Fruit fly (Drosophila melanogaster) whole organism, pupa: Measurements from ENCODE around the gene CG17121.

ENCODE experiments used
- CG10348 ChIP-seq: fragments of 200-800 bp; sonication (Bioruptor generic); IDR thresholded peaks from 2 replicates; pipeline ENCODE4 v1.3.6; 2022; ENCODE audit warnings: missing biosample characterization, missing genetic modification characterization
- CG12605 ChIP-seq: fragments of 200-800 bp; sonication (Bioruptor generic); IDR thresholded peaks from 2 replicates; pipeline ENCODE4 v1.3.6; 2022; ENCODE audit warnings: missing biosample characterization, missing genetic modification characterization
- CG13204 ChIP-seq: fragments of 200-800 bp; sonication (Bioruptor generic); optimal IDR thresholded peaks from 2 replicates; lab custom pipeline; 2018; ENCODE audit warnings: missing biosample characterization, mild to moderate bottlenecking, missing genetic modification characterization, moderate library complexity
- CG14655 ChIP-seq: fragments of 200-800 bp; sonication (Bioruptor generic); optimal IDR thresholded peaks from 3 replicates; lab custom pipeline; 2017; ENCODE audit warnings: mild to moderate bottlenecking, missing biosample characterization, missing genetic modification reagents, missing genetic modification characterization
- CG15710 ChIP-seq: fragments of 200-800 bp; sonication (Bioruptor generic); optimal IDR thresholded peaks from 2 replicates; lab custom pipeline; 2018; ENCODE audit warnings: missing biosample characterization, mild to moderate bottlenecking, missing genetic modification characterization, moderate library complexity
- CG17806 ChIP-seq: fragments of 200-800 bp; sonication (Bioruptor generic); optimal IDR thresholded peaks from 2 replicates; lab custom pipeline; 2018; ENCODE audit warnings: missing biosample characterization, mild to moderate bottlenecking, missing genetic modification characterization, moderate library complexity
- CG32121 ChIP-seq: fragments of 200-800 bp; sonication (Bioruptor generic); IDR thresholded peaks from 2 replicates; pipeline ENCODE4 v1.3.6; 2022; ENCODE audit warnings: missing biosample characterization, missing genetic modification characterization
- CG34367 ChIP-seq: fragments of 200-800 bp; sonication (Bioruptor generic); optimal IDR thresholded peaks from 2 replicates; lab custom pipeline; 2018; ENCODE audit warnings: missing biosample characterization, mild to moderate bottlenecking, missing genetic modification characterization
- CG4496 ChIP-seq: fragments of 200-800 bp; sonication (Bioruptor generic); IDR thresholded peaks from 3 replicates; pipeline ENCODE4 v1.3.6; 2022; ENCODE audit warnings: missing biosample characterization, missing genetic modification characterization
- CG8159 ChIP-seq: fragments of 200-800 bp; sonication (Bioruptor generic); optimal IDR thresholded peaks from 3 replicates; lab custom pipeline; 2018; ENCODE audit warnings: missing biosample characterization, mild to moderate bottlenecking, missing genetic modification characterization, moderate library complexity
- CG8301 ChIP-seq: fragments of 200-800 bp; sonication (Bioruptor generic); optimal IDR thresholded peaks from 2 replicates; lab custom pipeline; 2018; ENCODE audit warnings: missing biosample characterization, mild to moderate bottlenecking, missing genetic modification characterization
- CG9948 ChIP-seq: fragments of 200-800 bp; sonication (Bioruptor generic); optimal IDR thresholded peaks from 2 replicates; lab custom pipeline; 2018; ENCODE audit warnings: missing biosample characterization, mild to moderate bottlenecking, missing genetic modification characterization, moderate library complexity
- D1 ChIP-seq: fragments of 200-800 bp; sonication (Bioruptor generic); optimal IDR thresholded peaks from 2 replicates; lab custom pipeline; 2018; ENCODE audit warnings: missing biosample characterization, mild to moderate bottlenecking, missing genetic modification characterization, moderate library complexity
- EcR ChIP-seq: fragments of 200-800 bp; sonication (Bioruptor generic); optimal IDR thresholded peaks from 3 replicates; lab custom pipeline; 2019; ENCODE audit warnings: missing biosample characterization, missing genetic modification characterization, mild to moderate bottlenecking, moderate library complexity, missing genetic modification reagents
- Ets98B ChIP-seq: fragments of 200-800 bp; sonication (Bioruptor generic); IDR thresholded peaks from 2 replicates; pipeline ENCODE4 v1.3.6; 2022; ENCODE audit warnings: missing biosample characterization, missing genetic modification characterization
- Pif1A ChIP-seq: fragments of 200-800 bp; sonication (Bioruptor generic); optimal IDR thresholded peaks from 3 replicates; lab custom pipeline; 2016; ENCODE audit warnings: missing biosample characterization, missing genetic modification characterization
- Pif1B ChIP-seq: fragments of 200-800 bp; sonication (Bioruptor generic); optimal IDR thresholded peaks from 3 replicates; lab custom pipeline; 2016; ENCODE audit warnings: missing biosample characterization, missing genetic modification characterization
- Snoo ChIP-seq: fragments of 200-800 bp; sonication (Bioruptor generic); optimal IDR thresholded peaks from 3 replicates; lab custom pipeline; 2017; ENCODE audit warnings: missing biosample characterization, mild to moderate bottlenecking, missing genetic modification characterization, inconsistent platforms
- fd96Ca ChIP-seq: fragments of 200-800 bp; sonication (Bioruptor generic); IDR thresholded peaks from 3 replicates; pipeline ENCODE4 v1.3.6; 2022; ENCODE audit warnings: missing biosample characterization, missing genetic modification characterization
- gl ChIP-seq: fragments of 200-800 bp; sonication (Bioruptor generic); optimal IDR thresholded peaks from 2 replicates; lab custom pipeline; 2018; ENCODE audit warnings: missing biosample characterization, mild to moderate bottlenecking, missing genetic modification characterization
- rn ChIP-seq: fragments of 200-800 bp; sonication (Bioruptor generic); IDR thresholded peaks from 2 replicates; pipeline ENCODE4 v1.3.6; 2022; ENCODE audit warnings: missing biosample characterization, missing genetic modification characterization

Gene CG17121

dm6 chr3R:23067209-23067826 lies 19.3 kb upstream of the CG17121 start, which contains the start of gene CG17111:
CG17111 (minus strand) TSS chr3R:23067259.
- TF ChIP-seq D1 (tag; lab: Kevin White, UChicago) = no peak
- TF ChIP-seq EcR = no peak
- no peak for TF ChIP-seq CG12605 (GFP tag; lab: Robert Waterston, UW)
- TF ChIP-seq CG8301 (tag; lab: Kevin White, UChicago) = no peak
- TF ChIP-seq Pif1A = no peak
- TF ChIP-seq CG15710 (tag; lab: Kevin White, UChicago) = no peak
- TF ChIP-seq CG34367 (tag; lab: Kevin White, UChicago) = no peak
- no peak for TF ChIP-seq CG10348 (GFP tag; lab: Robert Waterston, UW)
- no peak for TF ChIP-seq CG4496 (GFP tag; lab: Robert Waterston, UW)
- TF ChIP-seq CG8159 (tag; lab: Kevin White, UChicago) = no peak
- no peak for TF ChIP-seq CG17806 (tag; lab: Kevin White, UChicago)
- TF ChIP-seq Snoo (tag; lab: Kevin White, UChicago) = no peak
- TF ChIP-seq fd96Ca = no peak
- no peak for TF ChIP-seq Ets98B (GFP tag; lab: Robert Waterston, UW)
- TF ChIP-seq CG13204 (GFP tag; lab: Kevin White, UChicago) = no peak
- no peak for TF ChIP-seq Pif1B (GFP tag; lab: Kevin White, UChicago)
- TF ChIP-seq CG14655 = no peak
- TF ChIP-seq CG32121 (GFP tag; lab: Robert Waterston, UW) = no peak
- TF ChIP-seq, all 21 proteins: peak for 0

dm6 chr3R:23061209-23061608 lies 13.2 kb upstream of the CG17121 start, which contains the start of the genes sav and Ublcp1:
sav (minus strand) TSS chr3R:23061304.
Ublcp1 (plus strand) TSS chr3R:23061493.
- no peak for TF ChIP-seq fd96Ca

- no peak for TF ChIP-seq CG15710 (tag; lab: Kevin White, UChicago)
- no peak for TF ChIP-seq CG14655
- TF ChIP-seq CG8301 (tag; lab: Kevin White, UChicago) = no peak
- TF ChIP-seq CG9948 = no peak
Measured at dm6 chr3R:23060166-23060565, 12.2 kb upstream of the CG17121 start.

DNA sequence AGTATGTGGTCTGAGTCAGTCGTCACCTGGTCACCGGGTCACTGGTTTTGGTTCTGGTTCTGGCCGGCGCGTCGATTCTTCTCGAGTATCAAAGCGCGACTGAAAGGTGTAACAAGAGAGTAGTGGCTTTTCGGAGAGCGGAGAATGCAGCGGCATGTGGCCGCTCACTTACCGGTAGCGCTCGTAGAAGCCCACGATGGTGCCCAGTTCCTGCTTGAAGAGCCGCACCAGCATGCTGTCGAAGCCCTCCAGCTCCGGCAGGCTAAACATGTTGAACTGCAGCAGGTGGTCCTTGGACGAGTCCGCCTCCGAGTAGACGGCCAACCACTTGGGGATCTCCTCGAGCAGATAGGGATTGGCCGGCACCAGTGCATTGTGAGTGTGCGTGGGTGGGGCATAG lies 10.8 kb upstream of the CG17121 start, which contains the start of gene Ctns:
TSS of gene Ctns (minus strand) at position 101 of the 400 bp plus-strand sequence.
- TF ChIP-seq gl = no peak
- TF ChIP-seq CG12605 (GFP tag; lab: Robert Waterston, UW) = no peak
- TF ChIP-seq CG13204 (GFP tag; lab: Kevin White, UChicago) = no peak
- no peak for TF ChIP-seq Ets98B (GFP tag; lab: Robert Waterston, UW)
- no peak for TF ChIP-seq CG32121 (GFP tag; lab: Robert Waterston, UW)
- no peak for TF ChIP-seq CG34367 (tag; lab: Kevin White, UChicago)
- no peak for TF ChIP-seq fd96Ca
- no peak for TF ChIP-seq CG8301 (tag; lab: Kevin White, UChicago)
- no peak for TF ChIP-seq rn (GFP tag; lab: Robert Waterston, UW)
- no peak for TF ChIP-seq D1 (tag; lab: Kevin White, UChicago)
- TF ChIP-seq EcR = no peak
- no peak for TF ChIP-seq CG8159 (tag; lab: Kevin White, UChicago)

DNA sequence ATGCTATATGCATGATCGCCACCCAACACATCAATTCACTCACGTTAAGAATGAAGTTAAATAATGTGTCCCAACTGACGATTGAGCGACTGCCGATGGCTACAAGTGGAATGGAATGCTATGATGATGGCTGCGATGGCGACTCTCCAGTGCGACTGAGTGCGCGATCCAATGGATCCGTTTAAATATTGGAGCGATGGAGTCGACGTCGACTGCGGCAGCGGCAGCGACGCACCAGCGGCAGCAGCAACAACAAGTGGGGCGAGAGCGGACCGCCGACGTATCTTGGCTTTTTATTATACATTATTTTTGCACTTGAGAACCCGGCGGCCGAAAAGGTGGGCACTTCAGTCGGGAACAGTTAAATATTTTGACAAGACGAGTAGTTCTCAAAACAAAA lies 9.4 kb upstream of the CG17121 start:
- TF ChIP-seq CG8301 (tag; lab: Kevin White, UChicago) (no peak), CG14655 (no peak), fd96Ca (no peak), CG10348 (GFP tag; lab: Robert Waterston, UW) (no peak), CG13204 (GFP tag; lab: Kevin White, UChicago) (no peak), EcR (no peak), D1 (tag; lab: Kevin White, UChicago) (no peak), Pif1B (GFP tag; lab: Kevin White, UChicago) (no peak)

dm6 chr3R:23056753-23057152 lies 8.7 kb upstream of the CG17121 start:
- TF ChIP-seq Ets98B (GFP tag; lab: Robert Waterston, UW) = no peak
- no peak for TF ChIP-seq CG13204 (GFP tag; lab: Kevin White, UChicago)
- no peak for TF ChIP-seq CG8301 (tag; lab: Kevin White, UChicago)
- TF ChIP-seq rn (GFP tag; lab: Robert Waterston, UW) = no peak

dm6 chr3R:23056113-23056512 lies 8.1 kb upstream of the CG17121 start:
- no peak for TF ChIP-seq CG4496 (GFP tag; lab: Robert Waterston, UW)
- no peak for TF ChIP-seq CG17806 (tag; lab: Kevin White, UChicago)
- TF ChIP-seq CG9948 = no peak
- TF ChIP-seq CG14655 = no peak
- no peak for TF ChIP-seq gl
- TF ChIP-seq CG8301 (tag; lab: Kevin White, UChicago) = no peak
- no peak for TF ChIP-seq CG10348 (GFP tag; lab: Robert Waterston, UW)
- no peak for TF ChIP-seq CG13204 (GFP tag; lab: Kevin White, UChicago)
- TF ChIP-seq EcR = no peak
- no peak for TF ChIP-seq CG8159 (tag; lab: Kevin White, UChicago)
- TF ChIP-seq Ets98B (GFP tag; lab: Robert Waterston, UW) = no peak
- no peak for TF ChIP-seq D1 (tag; lab: Kevin White, UChicago)
- no peak for TF ChIP-seq fd96Ca
- TF ChIP-seq CG12605 (GFP tag; lab: Robert Waterston, UW) = no peak
- no peak for TF ChIP-seq Snoo (tag; lab: Kevin White, UChicago)
- TF ChIP-seq rn (GFP tag; lab: Robert Waterston, UW) = no peak
